Fruit fly (Drosophila melanogaster): Measurements from ENCODE around the gene Tango4.

Gene Tango4

DNA sequence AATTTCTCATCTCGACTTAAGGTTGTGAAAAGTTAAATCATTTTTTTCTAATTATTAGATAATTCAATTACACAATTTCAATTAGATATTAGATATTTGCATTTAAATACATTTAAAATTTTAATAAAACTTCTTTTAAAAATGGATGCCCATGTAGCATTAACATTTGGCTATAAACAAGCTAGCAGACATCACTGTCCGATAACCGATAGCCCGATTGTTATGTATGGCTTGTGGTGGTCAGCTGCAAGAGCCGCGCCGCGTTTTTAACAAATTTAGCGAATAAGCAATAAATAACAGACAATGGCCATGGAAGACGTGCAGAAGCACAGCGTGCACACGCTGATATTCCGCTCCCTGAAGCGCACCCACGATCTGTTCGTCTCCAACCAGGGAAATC, at the start of gene Tango4:
TSS of gene Tango4 (plus strand) at position 212 of the 400 bp plus-strand sequence.
- TF ChIP-seq achi (GFP tag; optimal IDR thresholded peaks at IDR 0.05) (no peak), svp (GFP tag) (peak; percentile 29), CG4318 (GFP tag; optimal IDR thresholded peaks at IDR 0.05) (no peak)

DNA sequence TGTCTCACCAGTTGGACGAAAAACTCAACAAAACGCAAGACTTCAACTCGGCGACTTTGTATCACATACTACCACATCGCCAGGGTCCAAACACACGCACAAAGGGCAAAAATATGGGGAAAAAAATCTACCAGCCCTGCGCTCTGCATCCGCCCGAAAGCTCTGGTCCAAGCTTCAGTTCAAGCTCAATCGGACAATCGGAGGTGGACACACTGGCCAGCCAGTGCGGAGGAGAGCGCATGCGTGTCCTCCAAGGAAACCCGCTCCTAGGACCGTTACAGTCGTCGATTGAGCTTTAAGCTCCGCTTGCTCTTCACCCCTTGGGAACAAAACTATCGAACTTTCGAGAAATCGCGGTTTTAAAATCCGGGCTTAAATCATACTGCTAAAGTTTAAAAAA, 37.0 kb upstream of the Tango4 start:
- no peak for TF ChIP-seq CG8319 (GFP tag; optimal IDR thresholded peaks at IDR 0.05)
- no peak for TF ChIP-seq Met (GFP tag; optimal IDR thresholded peaks at IDR 0.05)
- TF ChIP-seq CG6163 (GFP tag; IDR thresholded peaks at IDR 0.05): no peak
- TF ChIP-seq Sox15 (GFP tag; optimal IDR thresholded peaks at IDR 0.05): no peak
- no peak for TF ChIP-seq Hr39 (GFP tag; optimal IDR thresholded peaks at IDR 0.05)
- no peak for TF ChIP-seq Hr4 (GFP tag; optimal IDR thresholded peaks at IDR 0.05)
- TF ChIP-seq eg (GFP tag; IDR thresholded peaks at IDR 0.05): no peak
- no peak for TF ChIP-seq Gug (GFP tag; IDR thresholded peaks at IDR 0.05)

DNA sequence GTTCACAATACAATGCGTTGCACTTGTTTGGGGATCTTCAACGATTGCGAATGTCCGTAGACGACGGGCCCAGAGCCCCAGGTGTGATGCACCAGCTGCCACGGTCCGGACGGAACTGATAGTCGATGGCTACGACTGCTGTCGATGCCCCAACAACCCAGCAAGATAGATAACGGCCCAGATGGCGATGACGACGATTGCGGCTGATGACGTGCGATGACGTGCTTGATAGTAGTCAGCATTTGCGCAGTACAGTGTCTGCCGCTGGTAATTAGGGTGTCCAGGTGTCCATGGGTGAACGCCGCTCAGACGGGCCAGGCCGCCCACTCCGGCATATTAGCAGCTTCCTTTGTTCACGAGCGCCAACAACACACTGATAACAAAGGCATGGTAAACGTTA, 35.9 kb upstream of the Tango4 start, which contains the start of gene cac:
TSS of gene cac (minus strand) at position 101 of the 400 bp plus-strand sequence.
- TF ChIP-seq CG9139 (GFP tag; optimal IDR thresholded peaks at IDR 0.05) (no peak), svp (GFP tag) (peak; percentile 36), cyc (GFP tag; optimal IDR thresholded peaks at IDR 0.05) (no peak), Sox14 (GFP tag; optimal IDR thresholded peaks at IDR 0.05) (no peak), Sox102F (GFP tag; optimal IDR thresholded peaks at IDR 0.05) (no peak), ss (GFP tag; optimal IDR thresholded peaks at IDR 0.05) (no peak), Gug (GFP tag; IDR thresholded peaks at IDR 0.05) (no peak)

DNA sequence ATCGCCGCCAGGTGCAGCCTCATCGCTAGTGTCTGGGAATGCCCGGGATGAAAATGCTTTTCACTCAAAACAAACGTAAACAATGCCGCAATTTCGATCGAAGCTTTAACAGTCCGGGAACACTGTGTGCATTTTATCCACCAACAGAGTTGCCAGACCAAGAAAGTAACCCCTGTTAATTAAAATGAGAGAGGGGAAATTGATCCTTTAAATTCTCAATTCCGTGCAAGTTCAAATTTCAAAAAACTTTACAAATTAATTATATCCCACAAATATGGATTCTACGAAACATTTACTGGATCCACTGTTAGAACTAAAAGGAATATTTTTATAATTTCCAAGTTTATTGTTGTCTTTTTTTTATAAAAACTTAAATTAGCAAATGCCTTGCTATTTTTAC, 33.2 kb upstream of the Tango4 start, which contains the start of gene gd:
TSS of gene gd (minus strand) at position 101 of the 400 bp plus-strand sequence.
- TF ChIP-seq Sox15 (GFP tag; optimal IDR thresholded peaks at IDR 0.05) (no peak), CG8119 (GFP tag; IDR thresholded peaks at IDR 0.05) (no peak), fkh (GFP tag; optimal IDR thresholded peaks at IDR 0.05) (no peak), CG11294 (GFP tag; IDR thresholded peaks at IDR 0.05) (no peak), fd59A (GFP tag; optimal IDR thresholded peaks at IDR 0.05) (no peak), Eip93F (GFP tag; optimal IDR thresholded peaks at IDR 0.05) (no peak), CG9139 (GFP tag; optimal IDR thresholded peaks at IDR 0.05) (no peak)

DNA sequence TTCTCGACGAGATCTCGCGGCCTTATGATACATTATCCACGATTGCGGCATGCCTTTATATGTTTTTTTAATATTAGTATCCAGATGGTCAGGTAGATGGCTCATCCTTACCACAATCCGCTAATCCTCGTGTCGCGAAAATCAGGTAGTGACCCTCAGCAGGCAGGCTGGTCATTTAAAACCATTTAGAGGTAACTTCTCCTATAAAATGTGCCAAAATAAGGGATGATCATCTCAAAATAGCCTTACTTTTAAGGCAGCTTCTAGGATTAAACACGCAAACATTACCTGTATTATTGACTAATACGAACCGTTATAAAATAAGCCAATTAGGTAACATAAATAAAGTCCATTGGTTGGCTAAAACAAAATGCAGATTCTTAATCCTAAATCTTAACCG, 32.0 kb upstream of the Tango4 start, which contains the start of gene tsg:
TSS of gene tsg (minus strand) at position 37 of the 400 bp plus-strand sequence.
- TF ChIP-seq esn (GFP tag; optimal IDR thresholded peaks at IDR 0.05) (no peak), lz (GFP tag; optimal IDR thresholded peaks at IDR 0.05) (no peak), CG4318 (GFP tag; optimal IDR thresholded peaks at IDR 0.05) (no peak), Hr4 (GFP tag; optimal IDR thresholded peaks at IDR 0.05) (no peak), OdsH (GFP tag; optimal IDR thresholded peaks at IDR 0.05) (no peak), dsx (GFP tag; optimal IDR thresholded peaks at IDR 0.05; ENCODE audit: poor library complexity, severe bottlenecking) (no peak), CG10631 (GFP tag; optimal IDR thresholded peaks at IDR 0.05) (no peak), fkh (GFP tag; optimal IDR thresholded peaks at IDR 0.05) (no peak), Sox15 (GFP tag; optimal IDR thresholded peaks at IDR 0.05) (no peak), Eip78C (GFP tag) (no peak)

DNA sequence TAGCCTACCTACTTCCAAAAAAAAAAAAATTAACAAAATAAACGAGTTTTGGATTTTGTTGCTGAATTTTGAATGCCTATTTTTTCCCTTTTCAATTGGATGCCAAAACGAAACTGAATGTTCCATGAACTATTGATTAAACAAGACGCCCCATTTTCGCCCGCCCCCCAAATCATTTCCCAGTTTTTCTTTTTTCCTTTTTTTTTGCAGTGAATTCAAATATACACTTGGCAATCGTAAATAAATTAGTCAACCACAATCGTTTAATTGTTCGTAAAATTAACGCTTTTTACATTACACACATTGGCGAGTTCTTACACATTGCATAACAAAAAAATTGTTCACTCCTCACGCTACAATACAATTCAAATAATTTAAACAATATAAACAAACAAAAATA, 28.2 kb upstream of the Tango4 start, which contains the start of gene CG18130:
TSS of gene CG18130 (minus strand) at position 101 of the 400 bp plus-strand sequence.
- no peak for TF ChIP-seq esn (GFP tag; optimal IDR thresholded peaks at IDR 0.05)
- TF ChIP-seq Sox14 (GFP tag; optimal IDR thresholded peaks at IDR 0.05): no peak
- no peak for TF ChIP-seq CG6854 (GFP tag; optimal IDR thresholded peaks at IDR 0.05)
- TF ChIP-seq achi (GFP tag; optimal IDR thresholded peaks at IDR 0.05): no peak
- no peak for TF ChIP-seq Gug (GFP tag; IDR thresholded peaks at IDR 0.05)
- TF ChIP-seq Smox (GFP tag; optimal IDR thresholded peaks at IDR 0.05): no peak

DNA sequence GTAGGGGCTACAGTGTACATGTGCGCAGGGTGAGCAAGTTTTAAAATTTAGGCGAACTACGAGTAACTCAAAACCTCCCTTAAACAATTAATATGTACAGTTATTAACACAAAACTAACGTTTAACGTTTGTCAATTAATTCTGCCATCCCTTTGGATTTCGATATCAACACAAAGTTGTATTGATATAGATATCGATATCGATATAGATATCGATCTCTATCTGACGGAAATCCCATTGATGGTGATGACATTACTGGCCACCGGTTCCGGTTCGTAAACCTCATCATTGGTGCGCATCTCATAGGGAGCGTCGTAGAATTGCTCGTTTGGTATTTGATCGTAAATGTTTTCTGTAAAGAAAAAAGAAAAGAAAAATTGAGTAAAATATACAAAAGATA, 27.6 kb upstream of the Tango4 start:
- no peak for TF ChIP-seq spab (GFP tag; optimal IDR thresholded peaks at IDR 0.05)
- TF ChIP-seq CG3032 (tag; optimal IDR thresholded peaks at IDR 0.05): no peak
- no peak for TF ChIP-seq CG9139 (GFP tag; optimal IDR thresholded peaks at IDR 0.05)
- TF ChIP-seq CG8119 (GFP tag; IDR thresholded peaks at IDR 0.05): no peak
- no peak for TF ChIP-seq esn (GFP tag; optimal IDR thresholded peaks at IDR 0.05)
- TF ChIP-seq Sox15 (GFP tag; optimal IDR thresholded peaks at IDR 0.05): no peak
- no peak for TF ChIP-seq Hr4 (GFP tag; optimal IDR thresholded peaks at IDR 0.05)
- TF ChIP-seq CG31627 (GFP tag; optimal IDR thresholded peaks at IDR 0.05): no peak
- TF ChIP-seq eg (GFP tag; IDR thresholded peaks at IDR 0.05): no peak
- TF ChIP-seq CG6276 (GFP tag; optimal IDR thresholded peaks at IDR 0.05): no peak
- TF ChIP-seq CG8319 (GFP tag; optimal IDR thresholded peaks at IDR 0.05): no peak
- TF ChIP-seq acj6 (GFP tag; optimal IDR thresholded peaks at IDR 0.05): no peak
